Fruit fly (Drosophila melanogaster) Kc167 (cell line): ENCODE results near the gene Sras.

Experiments
- Myc ChIP-seq: fragments of >200 bp; optimal IDR thresholded peaks from 2 replicates; lab custom pipeline; 2017; ENCODE audit warnings: missing external identifiers
- h ChIP-seq: fragments of >200 bp; optimal IDR thresholded peaks from 3 replicates; lab custom pipeline; 2018; ENCODE audit warnings: missing external identifiers
- insv ChIP-seq: fragments of >200 bp; optimal IDR thresholded peaks from 3 replicates; lab custom pipeline; 2018; ENCODE audit warnings: missing external identifiers
- psq ChIP-seq: fragments of >200 bp; optimal IDR thresholded peaks from 2 replicates; lab custom pipeline; 2017; ENCODE audit warnings: missing external identifiers

- TF ChIP-seq psq (lab: Kevin White, UChicago) (no peak), insv (lab: Kevin White, UChicago) (no peak), h (lab: Kevin White, UChicago) (no peak), Myc (lab: Kevin White, UChicago) (no peak)
Measured at dm6 chr3L:5599592-5599991, 36.0 kb downstream of the Sras start, which contains the start of gene CG10591.
